Fruit fly (Drosophila melanogaster) whole organism, larva: ENCODE data around the gene kar.

Experiments
- noc ChIP-seq: fragments of 200-800 bp; sonication (Bioruptor generic); optimal IDR thresholded peaks from 3 replicates; lab custom pipeline; 2019; ENCODE audit warnings: missing biosample characterization, mild to moderate bottlenecking, missing genetic modification characterization, moderate library complexity

The kar gene

DNA sequence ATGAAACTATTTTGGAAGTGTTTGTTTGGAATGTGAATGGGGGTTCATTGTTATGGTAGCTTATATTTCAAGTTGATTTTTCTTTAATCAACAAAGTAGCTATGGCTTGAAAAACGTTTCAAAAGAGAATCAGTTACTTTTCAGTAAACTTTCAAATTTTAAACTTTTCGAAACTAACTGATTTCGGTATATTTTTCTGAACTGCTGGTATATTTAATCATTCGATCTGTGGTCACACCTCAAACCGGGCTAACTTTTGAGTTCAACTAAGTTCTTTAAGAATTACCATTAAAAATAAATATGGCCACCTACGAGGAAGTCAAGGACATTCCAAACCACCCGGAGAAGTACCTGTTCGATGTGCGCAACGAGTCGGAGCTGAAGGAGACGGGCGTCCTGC, 15.7 kb upstream of the kar start, which contains the start of gene CG12279:
CG12279 (plus strand) TSS at position 234 of the 400 bp plus-strand sequence.
- no peak for TF ChIP-seq noc (tag; lab: Kevin White, UChicago)

- TF ChIP-seq noc (tag; lab: Kevin White, UChicago) = no peak
Observed at dm6 chr3R:12701994-12702494, 12.9 kb upstream of the kar start.

- no peak for TF ChIP-seq noc (tag; lab: Kevin White, UChicago)
Observed at dm6 chr3R:12701257-12701656, 12.1 kb upstream of the kar start.

dm6 chr3R:12700454-12700853, 11.3 kb upstream of the kar start:
- TF ChIP-seq noc (tag; lab: Kevin White, UChicago) = no peak

DNA sequence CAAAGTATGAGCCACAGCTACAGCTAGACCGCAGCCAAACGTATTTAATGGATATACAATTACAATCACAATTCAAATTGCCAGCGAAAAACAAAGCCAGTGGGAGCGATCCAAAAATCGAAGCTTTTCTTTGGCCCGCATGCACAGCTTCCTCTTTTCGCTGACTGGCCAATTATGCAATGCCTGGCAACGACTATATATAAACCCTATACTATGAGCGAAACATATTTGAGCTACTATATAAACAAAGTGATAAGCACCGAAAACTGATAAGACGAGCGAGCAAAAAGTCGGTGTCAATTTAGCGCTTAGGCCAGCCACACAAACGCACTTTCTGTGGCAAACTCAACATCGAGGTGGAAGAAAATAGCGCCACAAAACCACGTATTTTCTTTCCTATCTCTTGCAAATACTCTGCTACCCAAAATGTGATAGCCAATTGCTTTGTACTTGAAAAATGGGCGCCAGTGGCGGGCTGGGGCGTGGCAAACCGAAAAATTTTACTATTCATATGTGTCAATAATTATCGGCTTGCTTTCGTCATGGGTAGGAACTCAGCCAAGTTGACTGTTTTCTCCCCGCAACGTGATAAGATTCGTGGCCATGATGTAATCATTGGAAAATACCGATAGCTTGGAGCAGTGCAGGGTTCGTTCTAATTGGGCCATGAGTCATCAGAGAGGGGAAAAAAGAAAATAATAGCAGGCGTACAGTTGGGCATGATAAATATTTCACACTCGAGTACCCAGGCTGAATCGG, 10.6 kb upstream of the kar start:
- peak; percentile 46 for TF ChIP-seq noc (tag; lab: Kevin White, UChicago)

DNA sequence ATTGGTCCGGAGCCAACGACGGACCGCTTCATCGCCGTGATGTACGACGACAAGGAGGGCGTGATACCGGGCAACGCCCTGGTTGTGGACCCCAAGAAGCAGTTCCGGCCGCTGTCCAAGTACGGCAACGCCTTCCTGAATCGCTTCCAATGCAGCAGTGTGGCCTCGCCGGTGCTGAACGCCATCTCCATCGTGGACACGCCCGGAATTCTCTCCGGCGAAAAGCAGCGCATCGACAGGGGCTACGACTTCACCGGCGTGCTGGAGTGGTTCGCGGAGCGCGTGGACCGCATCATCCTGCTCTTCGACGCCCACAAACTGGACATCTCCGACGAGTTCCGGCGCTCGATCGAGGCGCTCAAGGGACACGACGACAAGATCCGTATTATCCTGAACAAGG, 9.2 kb upstream of the kar start:
- no peak for TF ChIP-seq noc (tag; lab: Kevin White, UChicago)

dm6 chr3R:12697571-12698039, 8.4 kb upstream of the kar start:
- peak; percentile 6 for TF ChIP-seq noc (tag; lab: Kevin White, UChicago)

dm6 chr3R:12697022-12697421, 7.9 kb upstream of the kar start, which contains the start of gene Past1:
Gene Past1 (plus strand): TSS chr3R:12697322.
- TF ChIP-seq noc (tag; lab: Kevin White, UChicago) = no peak

dm6 chr3R:12694742-12695141, 5.6 kb upstream of the kar start, which contains the start of the genes CG14391 and NijC:
Gene CG14391 (minus strand): TSS chr3R:12694842.
Gene NijC (plus strand): TSS chr3R:12695129.
- TF ChIP-seq noc (tag; lab: Kevin White, UChicago) = no peak

DNA sequence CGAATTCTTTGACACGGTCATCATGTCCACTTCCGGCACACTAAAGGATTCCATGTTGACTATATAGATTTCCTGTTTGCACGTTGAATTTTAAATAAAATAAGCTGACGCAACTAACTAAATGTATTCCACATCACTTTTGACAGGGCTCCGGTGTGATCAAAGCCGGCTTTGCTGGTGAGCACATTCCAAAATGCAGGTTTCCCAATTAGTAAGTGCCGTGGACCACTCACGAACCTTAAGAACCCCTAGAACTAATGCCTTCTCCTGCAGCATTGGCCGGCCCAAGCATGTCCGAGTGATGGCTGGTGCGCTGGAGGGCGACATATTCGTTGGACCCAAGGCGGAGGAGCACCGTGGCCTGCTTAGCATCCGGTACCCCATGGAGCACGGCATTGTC, 3.3 kb upstream of the kar start, which contains the start of gene CG31347:
CG31347 (minus strand) TSS at position 101 of the 400 bp plus-strand sequence.
- TF ChIP-seq noc (tag; lab: Kevin White, UChicago) = no peak

dm6 chr3R:12691422-12692101, 2.4 kb upstream of the kar start, which contains the start of gene Arp1:
Gene Arp1 (plus strand): TSS chr3R:12691743.
- TF ChIP-seq noc (tag; lab: Kevin White, UChicago) = no peak

DNA sequence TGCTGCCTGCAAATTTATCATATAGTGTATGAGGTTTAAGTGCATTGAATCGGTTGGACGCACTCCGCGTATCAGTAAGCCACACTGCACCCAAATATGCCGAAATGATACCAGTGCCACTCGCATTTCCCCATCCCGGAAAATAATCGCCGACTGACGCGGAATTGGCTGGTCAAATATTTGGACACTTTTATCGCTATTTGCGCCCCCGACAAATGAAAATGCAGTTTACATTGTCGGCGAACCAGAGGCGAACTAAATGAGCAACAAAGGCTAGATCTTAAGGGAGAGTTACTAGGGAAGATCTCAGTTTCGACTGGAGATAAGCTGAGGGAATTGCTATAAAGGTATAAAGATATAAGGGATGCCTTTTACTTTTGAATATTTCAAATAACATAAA, 1.1 kb downstream of the kar start:
- TF ChIP-seq noc (tag; lab: Kevin White, UChicago) = no peak

dm6 chr3R:12685290-12685689, 3.9 kb downstream of the kar start:
- peak; percentile 41 for TF ChIP-seq noc (tag; lab: Kevin White, UChicago)

DNA sequence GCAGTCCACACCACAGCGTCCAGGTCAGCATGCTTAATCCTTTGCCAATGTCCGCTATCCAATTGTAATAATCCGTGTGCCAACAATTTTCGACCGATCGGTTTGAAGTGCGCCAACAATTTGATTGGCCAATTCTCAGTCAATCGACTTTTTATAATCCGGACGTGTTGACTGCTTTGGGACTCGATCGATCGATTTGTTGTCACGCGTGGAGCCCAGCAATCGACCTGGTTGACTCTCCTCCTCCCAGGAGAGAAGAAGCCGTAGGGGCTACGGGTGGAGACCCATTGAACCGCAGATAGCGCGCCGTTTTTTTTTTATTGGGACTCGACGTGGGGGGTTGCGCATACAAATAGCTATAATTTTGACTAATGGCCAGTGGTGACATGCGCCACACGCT, 7.9 kb downstream of the kar start, which contains the start of gene Cyp313a4:
Cyp313a4 (minus strand) TSS at position 101 of the 400 bp plus-strand sequence.
- no peak for TF ChIP-seq noc (tag; lab: Kevin White, UChicago)

dm6 chr3R:12678850-12679249, 10.3 kb downstream of the kar start, which contains the start of gene mbo:
Gene mbo (minus strand): TSS chr3R:12679052.
- TF ChIP-seq noc (tag; lab: Kevin White, UChicago) = no peak

DNA sequence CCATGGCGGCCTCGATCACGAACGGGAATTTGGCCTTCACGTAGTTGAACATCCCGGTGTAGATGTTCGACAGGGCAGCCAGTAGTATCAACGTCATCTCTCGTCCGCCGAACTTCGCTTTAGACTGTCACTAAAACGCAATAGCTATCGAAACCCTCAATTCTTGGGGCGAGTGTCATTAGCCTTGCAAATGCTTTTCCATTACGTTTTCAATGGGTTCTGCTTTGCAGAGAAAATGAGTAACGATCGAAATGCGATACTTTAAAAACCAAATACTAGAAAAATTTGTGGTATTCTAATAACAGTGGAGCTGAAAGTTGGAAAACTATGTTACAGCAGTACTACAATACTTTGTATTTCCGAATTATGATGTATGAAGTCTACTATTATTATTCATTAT, 13.0 kb downstream of the kar start, which contains the start of gene CG43630:
CG43630 (minus strand) TSS at position 101 of the 400 bp plus-strand sequence.
- TF ChIP-seq noc (tag; lab: Kevin White, UChicago) = no peak
